Worm (Caenorhabditis elegans): ENCODE measurements around the gene Y46E12BL.2.

DNA sequence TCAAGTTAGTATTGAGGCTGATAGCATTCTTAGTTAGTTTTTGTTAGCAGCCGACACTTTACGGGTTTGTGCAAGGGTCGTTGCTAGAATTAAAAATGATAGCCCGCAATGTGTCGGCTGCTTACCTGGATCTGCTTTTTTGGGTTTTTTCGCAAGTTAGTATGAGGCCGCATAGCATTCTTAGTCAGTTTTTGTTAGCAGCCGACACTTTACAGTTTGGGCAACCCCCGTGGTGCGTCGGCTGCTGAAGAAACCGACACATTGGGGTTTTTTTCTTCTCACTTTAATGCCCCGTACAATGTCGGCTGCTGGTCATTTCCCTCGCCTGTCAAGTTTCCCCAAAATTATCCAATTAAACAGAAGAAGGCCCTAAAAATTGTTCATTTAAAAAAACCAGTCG lies 24.2 kb downstream of the Y46E12BL.2 start:
- TF ChIP-seq ama-1 (optimal IDR thresholded peaks at IDR 0.05) (no peak), tbx-11 (GFP tag; IDR thresholded peaks at IDR 0.05) (no peak), ceh-36 (tag; optimal IDR thresholded peaks at IDR 0.05) (no peak), B0310.2 (tag; optimal IDR thresholded peaks at IDR 0.05) (no peak), aly-1 (tag; optimal IDR thresholded peaks at IDR 0.05) (no peak), flt-1 (GFP tag; IDR thresholded peaks at IDR 0.05) (no peak), ets-7 (tag; optimal IDR thresholded peaks at IDR 0.05) (no peak), tra-4 (tag; optimal IDR thresholded peaks at IDR 0.05) (no peak), hnd-1 (tag; optimal IDR thresholded peaks at IDR 0.05) (no peak), F13C5.2 (tag; optimal IDR thresholded peaks at IDR 0.05) (no peak), scrt-1 (GFP tag; IDR thresholded peaks at IDR 0.05) (no peak), ceh-13 (GFP tag; optimal IDR thresholded peaks at IDR 0.05) (no peak)

Data from whole organism, early embryonic.